Fruit fly (Drosophila melanogaster): ENCODE data around the gene Akh.

Gene Akh

DNA sequence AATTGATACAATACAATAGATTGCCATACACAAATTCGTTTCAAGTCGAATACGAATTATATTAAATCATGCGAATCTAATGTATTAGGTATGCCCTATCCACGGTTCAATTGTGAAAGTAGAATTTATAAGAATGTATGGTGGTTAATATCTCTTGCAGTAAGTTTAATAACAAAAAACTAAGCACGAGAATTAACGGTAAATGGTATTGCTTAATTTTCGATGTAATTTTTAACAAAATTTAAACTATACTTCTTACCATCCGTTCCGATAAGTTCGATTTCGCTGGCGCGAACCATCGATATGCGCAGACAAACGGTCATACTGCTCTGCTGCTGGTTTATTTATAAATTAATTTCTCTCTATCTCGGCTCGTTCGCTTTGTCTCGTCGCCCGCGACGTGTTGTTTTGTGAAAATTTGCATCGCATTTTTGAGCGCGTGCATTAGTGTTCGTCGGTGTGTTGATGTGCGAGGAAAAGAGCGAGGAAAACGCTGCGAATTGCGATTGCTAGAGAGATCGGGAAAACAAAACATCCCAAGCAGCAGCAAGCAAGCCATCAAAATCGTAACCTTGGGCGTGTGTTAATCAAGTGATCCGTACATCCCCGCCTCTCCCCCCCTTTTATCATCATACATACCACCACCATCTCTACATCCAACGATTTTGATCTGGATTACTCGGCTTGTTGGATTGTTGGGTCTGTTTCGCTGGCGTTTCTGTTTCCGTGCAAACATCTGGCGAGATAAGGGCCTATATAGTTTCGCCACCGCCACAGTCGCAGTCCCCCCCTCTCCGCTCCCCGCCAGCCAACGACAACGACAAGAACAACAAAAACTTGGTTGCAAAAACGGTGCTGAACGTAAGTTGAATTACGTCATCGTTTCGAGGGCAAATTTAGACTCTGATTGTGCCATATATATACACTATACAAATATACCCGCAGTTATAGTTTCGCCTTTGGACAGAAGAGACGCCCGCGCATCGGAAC, 37.7 kb upstream of the Akh start, which contains the start of gene Fit1 (continued):
- peak; percentile 19 for TF ChIP-seq CG18599 (GFP tag; optimal IDR thresholded peaks at IDR 0.05)
- TF ChIP-seq Pdp1 (GFP tag; optimal IDR thresholded peaks at IDR 0.05) = peak in 1 of 2 experiments; percentile 95
- TF ChIP-seq sug (tag; optimal IDR thresholded peaks at IDR 0.05) = peak; percentile 82
- TF ChIP-seq hbn (GFP tag; IDR thresholded peaks at IDR 0.05; ENCODE audit: partially characterized antibody) = peak; percentile 58
- TF ChIP-seq CG34422 (GFP tag; IDR thresholded peaks at IDR 0.05) = peak; percentile 55; the same call in 1 of the 3 replicates
- peak; percentile 56; the same call in 2 of the 3 replicates for TF ChIP-seq CG7963 (GFP tag; IDR thresholded peaks at IDR 0.05; ENCODE audit: partially characterized antibody)
- no peak; the same call in 2 of the 3 replicates for TF ChIP-seq so (GFP tag; IDR thresholded peaks at IDR 0.05)
- TF ChIP-seq bbx (GFP tag; IDR thresholded peaks at IDR 0.05; ENCODE audit: partially characterized antibody) = peak; percentile 79
- TF ChIP-seq CG30403 (GFP tag; optimal IDR thresholded peaks at IDR 0.05) = no peak
- TF ChIP-seq CG6254 (GFP tag; optimal IDR thresholded peaks at IDR 0.05) = no peak
- TF ChIP-seq CG17186 (GFP tag; optimal IDR thresholded peaks at IDR 0.05) = peak; percentile 55
- TF ChIP-seq btn (GFP tag; optimal IDR thresholded peaks at IDR 0.05) = no peak
- TF ChIP-seq vvl (GFP tag; IDR thresholded peaks at IDR 0.05) = peak; percentile 60
- TF ChIP-seq CG8924 (tag; optimal IDR thresholded peaks at IDR 0.05) = peak; percentile 38
- TF ChIP-seq cwo (GFP tag; optimal IDR thresholded peaks at IDR 0.05) = peak; percentile 63
- no peak for TF ChIP-seq CG10565 (GFP tag; optimal IDR thresholded peaks at IDR 0.05)
- TF ChIP-seq chm (GFP tag; IDR thresholded peaks at IDR 0.05) = peak; percentile 48; the same call in 1 of the 2 replicates
- TF ChIP-seq ftz-f1 (GFP tag; optimal IDR thresholded peaks at IDR 0.05) = peak; percentile 95
- TF ChIP-seq MESR4 (GFP tag; optimal IDR thresholded peaks at IDR 0.05) = peak; percentile 75
- TF ChIP-seq Aef1 (GFP tag; IDR thresholded peaks at IDR 0.05) = peak; percentile 58
- peak; percentile 50 for TF ChIP-seq gfzf (GFP tag; optimal IDR thresholded peaks at IDR 0.05)
- no peak for TF ChIP-seq H2.0 (GFP tag; IDR thresholded peaks at IDR 0.05)
- no peak for TF ChIP-seq Ets97D (GFP tag; optimal IDR thresholded peaks at IDR 0.05)
- no peak for TF ChIP-seq CG18011 (GFP tag; optimal IDR thresholded peaks at IDR 0.05)
- no peak for TF ChIP-seq gsb-n (tag; optimal IDR thresholded peaks at IDR 0.05)
- TF ChIP-seq Hand (GFP tag; optimal IDR thresholded peaks at IDR 0.05) = peak; percentile 58
- TF ChIP-seq D19A (tag; optimal IDR thresholded peaks at IDR 0.05) = no peak
- TF ChIP-seq mirr (GFP tag; optimal IDR thresholded peaks at IDR 0.05) = peak; percentile 62
- peak; percentile 46 for TF ChIP-seq nom (GFP tag; optimal IDR thresholded peaks at IDR 0.05)
- peak; percentile 13 for TF ChIP-seq nerfin-1 (tag; optimal IDR thresholded peaks at IDR 0.05)
- no peak for TF ChIP-seq CG17612 (GFP tag; IDR thresholded peaks at IDR 0.05)
- peak; percentile 82 for TF ChIP-seq chinmo (GFP tag; IDR thresholded peaks at IDR 0.05; ENCODE audit: partially characterized antibody)
- peak; percentile 3 for TF ChIP-seq CG10979 (tag; optimal IDR thresholded peaks at IDR 0.05)
- no peak for TF ChIP-seq CG8290 (GFP tag; optimal IDR thresholded peaks at IDR 0.05)
- TF ChIP-seq CG8290 (tag; optimal IDR thresholded peaks at IDR 0.05) = no peak
- TF ChIP-seq Doc3 (GFP tag; IDR thresholded peaks at IDR 0.05; ENCODE audit: partially characterized antibody) = peak; percentile 51; the same call in 2 of the 3 replicates
- peak; percentile 42 for TF ChIP-seq cg (GFP tag; optimal IDR thresholded peaks at IDR 0.05)
- peak; percentile 74 for TF ChIP-seq CG9797 (GFP tag; optimal IDR thresholded peaks at IDR 0.05)
- TF ChIP-seq E2f2 (GFP tag; IDR thresholded peaks at IDR 0.05) = peak; percentile 76
- TF ChIP-seq CG10543 (GFP tag; optimal IDR thresholded peaks at IDR 0.05) = peak; percentile 90
- TF ChIP-seq Side (GFP tag; optimal IDR thresholded peaks at IDR 0.05) = no peak
- TF ChIP-seq Eip74EF (GFP tag; optimal IDR thresholded peaks at IDR 0.05) = peak in 1 of 2 experiments; percentile 44
- no peak for TF ChIP-seq Tbp (GFP tag; optimal IDR thresholded peaks at IDR 0.05)
- peak; percentile 73 for TF ChIP-seq CG12769 (tag; optimal IDR thresholded peaks at IDR 0.05)
- TF ChIP-seq Trl (optimal IDR thresholded peaks at IDR 0.05) = peak in 1 of 2 experiments; percentile 18
- no peak for TF ChIP-seq Trl (GFP tag; optimal IDR thresholded peaks at IDR 0.05)
- peak; percentile 61 for TF ChIP-seq CG4617 (GFP tag; optimal IDR thresholded peaks at IDR 0.05; ENCODE audit: borderline replicate concordance)

Measured in whole organism, embryonic.